Worm (Caenorhabditis elegans): ENCODE measurements around the gene K10H10.10.

The K10H10.10 gene

ce11 chrII:14496809-14497208 is 10.8 kb upstream of the K10H10.10 start (continued):
- TF ChIP-seq dsc-1 (tag; optimal IDR thresholded peaks at IDR 0.05) (peak; percentile 67), nhr-77 (tag; optimal IDR thresholded peaks at IDR 0.05) (peak; percentile 97), ceh-90 (tag; optimal IDR thresholded peaks at IDR 0.05) (peak; percentile 53), vab-15 (tag; optimal IDR thresholded peaks at IDR 0.05) (peak; percentile 57), unc-62 (GFP tag; optimal IDR thresholded peaks at IDR 0.05) (no peak), sup-37 (GFP tag; optimal IDR thresholded peaks at IDR 0.05) (no peak), C34B4.2 (tag; optimal IDR thresholded peaks at IDR 0.05) (no peak), C16A3.4 (tag; optimal IDR thresholded peaks at IDR 0.05) (peak; percentile 93), efl-3 (GFP tag; optimal IDR thresholded peaks at IDR 0.05) (no peak), lin-13 (GFP tag; optimal IDR thresholded peaks at IDR 0.05) (peak; percentile 32), nhr-76 (tag; optimal IDR thresholded peaks at IDR 0.05) (no peak), unc-130 (tag; optimal IDR thresholded peaks at IDR 0.05) (peak; percentile 78), swsn-7 (tag; optimal IDR thresholded peaks at IDR 0.05) (peak; percentile 74), nhr-47 (tag; optimal IDR thresholded peaks at IDR 0.05) (peak; percentile 86), mep-1 (tag; optimal IDR thresholded peaks at IDR 0.05) (peak; percentile 82), lir-3 (tag; optimal IDR thresholded peaks at IDR 0.05; ENCODE audit: poor library complexity) (peak; percentile 83), pag-3 (tag; optimal IDR thresholded peaks at IDR 0.05; ENCODE audit: borderline replicate concordance, insufficient read depth) (no peak), isw-1 (GFP tag; IDR thresholded peaks at IDR 0.05) (no peak), irx-1 (tag; optimal IDR thresholded peaks at IDR 0.05) (peak; percentile 58), hlh-17 (GFP tag; optimal IDR thresholded peaks at IDR 0.05; ENCODE audit: borderline replicate concordance) (no peak), egl-13 (tag; optimal IDR thresholded peaks at IDR 0.05) (peak; percentile 40), ztf-11 (tag; optimal IDR thresholded peaks at IDR 0.05) (peak in 1 of 2 experiments; percentile 66), efl-1 (optimal IDR thresholded peaks at IDR 0.05) (peak; percentile 66 to 68), efl-1 (GFP tag; optimal IDR thresholded peaks at IDR 0.05 in 1 of 2) (peak; percentile 53 to 96), unc-98 (GFP tag; IDR thresholded peaks at IDR 0.05) (no peak), ceh-8 (GFP tag; optimal IDR thresholded peaks at IDR 0.05) (peak; percentile 41), ama-1 (optimal IDR thresholded peaks at IDR 0.05) (no peak), tbx-2 (tag; optimal IDR thresholded peaks at IDR 0.05) (peak; percentile 83), grh-1 (GFP tag; IDR thresholded peaks at IDR 0.05) (peak; percentile 47; the same call in 1 of the 2 replicates), pqm-1 (tag; optimal IDR thresholded peaks at IDR 0.05) (peak; percentile 7), xbp-1 (tag; optimal IDR thresholded peaks at IDR 0.05) (peak; percentile 68), snu-23 (GFP tag; optimal IDR thresholded peaks at IDR 0.05) (peak; percentile 88), nhr-19 (GFP tag; conservative IDR thresholded peaks at IDR 0.05) (peak; percentile 79), rnt-1 (tag; optimal IDR thresholded peaks at IDR 0.05) (peak; percentile 90), ceh-82 (tag; optimal IDR thresholded peaks at IDR 0.05) (peak; percentile 26 to 56 (median 48)), elt-3 (tag; optimal IDR thresholded peaks at IDR 0.05) (peak in 3 of 6 experiments; percentile 32 to 83 (median 55)), nhr-20 (tag; optimal IDR thresholded peaks at IDR 0.05) (peak; percentile 92), F16B12.6 (tag; optimal IDR thresholded peaks at IDR 0.05) (peak; percentile 50), blmp-1 (tag; optimal IDR thresholded peaks at IDR 0.05) (peak; percentile 76), Y116A8C.19 (tag; optimal IDR thresholded peaks at IDR 0.05; ENCODE audit: borderline replicate concordance) (no peak), zip-4 (GFP tag; optimal IDR thresholded peaks at IDR 0.05) (peak; percentile 30), egl-27 (tag; optimal IDR thresholded peaks at IDR 0.05) (peak; percentile 22 to 50), sptf-1 (tag; optimal IDR thresholded peaks at IDR 0.05) (no peak), ceh-88 (GFP tag; IDR thresholded peaks at IDR 0.05) (peak; percentile 54), skn-1 (tag; optimal IDR thresholded peaks at IDR 0.05) (peak; percentile 97), hpl-2 (GFP tag; optimal IDR thresholded peaks at IDR 0.05) (peak; percentile 72), sox-4 (tag; optimal IDR thresholded peaks at IDR 0.05) (peak; percentile 24), snpc-4 (tag; optimal IDR thresholded peaks at IDR 0.05) (peak; percentile 75), fkh-4 (tag; optimal IDR thresholded peaks at IDR 0.05; ENCODE audit: borderline replicate concordance) (no peak)

All from whole organism, L1 larva.